Fruit fly (Drosophila melanogaster): ENCODE results near the gene Polr3H.

DNA sequence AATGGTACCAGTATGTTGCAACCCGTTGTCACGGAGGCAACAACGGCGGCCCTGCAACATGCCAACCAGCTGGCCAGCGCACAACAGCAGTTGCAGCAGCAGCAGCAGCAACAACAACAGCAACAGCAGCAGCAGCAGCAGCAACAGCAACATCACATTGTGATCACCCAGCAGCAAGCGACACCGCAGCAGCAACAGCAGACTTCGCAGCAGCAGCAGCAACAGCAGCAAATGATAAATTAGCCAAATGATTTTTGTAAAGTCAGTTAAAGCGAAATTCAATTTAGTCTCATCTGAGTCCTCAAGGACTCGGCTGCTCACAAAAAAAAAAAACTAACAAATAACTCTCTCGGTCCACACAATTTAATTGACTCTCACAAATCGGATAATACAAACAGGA lies 44.3 kb upstream of the Polr3H start:
- TF ChIP-seq psq (optimal IDR thresholded peaks at IDR 0.05), result no peak
- TF ChIP-seq h (optimal IDR thresholded peaks at IDR 0.05), result no peak
- no peak for TF ChIP-seq ttk (optimal IDR thresholded peaks at IDR 0.05)
